Worm (Caenorhabditis elegans): ENCODE data around the gene best-18.

ce11 chrIII:10194569-10194968 is 17.6 kb upstream of the best-18 start:
- TF ChIP-seq ets-5 (GFP tag; IDR thresholded peaks at IDR 0.05) (no peak), unc-30 (tag; optimal IDR thresholded peaks at IDR 0.05) (no peak), fkh-4 (tag; optimal IDR thresholded peaks at IDR 0.05; ENCODE audit: borderline replicate concordance) (no peak)

All from whole organism, L1 larva.